Worm (Caenorhabditis elegans) whole organism, early embryonic: ENCODE measurements around the gene fbxc-24.
"Not testable (repeated sequence)": the region's sequence is repeated elsewhere in the genome, so short reads cannot be mapped to it uniquely, and the experiment has no call there.

Source experiments
- B0310.2 ChIP-seq: sonication (generic microtip); optimal IDR thresholded peaks from 2 replicates; lab custom pipeline; 2016; ENCODE audit warnings: mild to moderate bottlenecking, missing genetic modification characterization, missing compliant biosample characterization
- F13C5.2 ChIP-seq: sonication (generic microtip); optimal IDR thresholded peaks from 2 replicates; lab custom pipeline; 2017; ENCODE audit warnings: mild to moderate bottlenecking, missing genetic modification characterization, inconsistent platforms, missing compliant biosample characterization
- aly-1 ChIP-seq: sonication (generic microtip); optimal IDR thresholded peaks from 2 replicates; lab custom pipeline; 2016; ENCODE audit warnings: missing genetic modification characterization, missing compliant biosample characterization
- ama-1 ChIP-seq: fragments of 150-350 bp; optimal IDR thresholded peaks from 2 replicates; lab custom pipeline; 2014
- ceh-13 ChIP-seq: fragments of 200-800 bp; sonication (Bioruptor generic); optimal IDR thresholded peaks from 2 replicates; lab custom pipeline; 2018; ENCODE audit warnings: mild to moderate bottlenecking, missing genetic modification characterization, missing compliant biosample characterization
- ceh-36 ChIP-seq: sonication (generic microtip); optimal IDR thresholded peaks from 2 replicates; lab custom pipeline; 2016; ENCODE audit warnings: missing genetic modification characterization, inconsistent platforms, missing compliant biosample characterization
- ets-7 ChIP-seq: sonication (generic microtip); optimal IDR thresholded peaks from 2 replicates; lab custom pipeline; 2016; ENCODE audit warnings: missing genotype, missing genetic modification characterization, missing compliant biosample characterization
- flt-1 ChIP-seq: fragments of 200-800 bp; sonication (Bioruptor generic); IDR thresholded peaks from 2 replicates; pipeline ENCODE4 v1.3.6; 2022; ENCODE audit warnings: missing genetic modification characterization, missing compliant biosample characterization
- hmbx-1 ChIP-seq: sonication (generic microtip); optimal IDR thresholded peaks from 2 replicates; lab custom pipeline; 2016; ENCODE audit warnings: mild to moderate bottlenecking, missing genetic modification characterization, missing compliant biosample characterization
- hmg-4 ChIP-seq: fragments of 200-800 bp; sonication (Bioruptor generic); optimal IDR thresholded peaks from 2 replicates; lab custom pipeline; 2018; ENCODE audit warnings: mild to moderate bottlenecking, missing genetic modification characterization, missing compliant biosample characterization
- hnd-1 ChIP-seq: sonication (generic microtip); optimal IDR thresholded peaks from 2 replicates; lab custom pipeline; 2016; ENCODE audit warnings: missing genetic modification characterization, missing compliant biosample characterization
- pes-1 ChIP-seq: fragments of 200-800 bp; sonication (Bioruptor generic); IDR thresholded peaks from 2 replicates; pipeline ENCODE4 v1.3.6; 2022; ENCODE audit warnings: missing genetic modification reagents, missing genetic modification characterization, missing compliant biosample characterization
- scrt-1 ChIP-seq: fragments of 200-800 bp; sonication (Bioruptor generic); IDR thresholded peaks from 2 replicates; pipeline ENCODE4 v1.3.6; 2022; ENCODE audit warnings: missing genetic modification characterization, missing compliant biosample characterization
- sea-1 ChIP-seq: fragments of 200-800 bp; sonication (Bioruptor generic); conservative IDR thresholded peaks from 2 replicates; pipeline ENCODE4 v1.3.6; 2022; ENCODE audit warnings: missing genetic modification characterization, missing compliant biosample characterization
- tbx-11 ChIP-seq: fragments of 200-800 bp; sonication (Bioruptor generic); IDR thresholded peaks from 2 replicates; pipeline ENCODE4 v1.3.6; 2022; ENCODE audit warnings: missing genetic modification characterization, missing compliant biosample characterization
- tbx-37 ChIP-seq: fragments of 200-800 bp; sonication (Bioruptor generic); conservative IDR thresholded peaks from 2 replicates; pipeline ENCODE4 v1.3.6; 2022; ENCODE audit warnings: missing genetic modification reagents, missing genetic modification characterization, missing compliant biosample characterization
- tra-4 ChIP-seq: sonication (generic microtip); optimal IDR thresholded peaks from 2 replicates; lab custom pipeline; 2017; ENCODE audit warnings: missing genetic modification characterization, missing compliant biosample characterization

Gene fbxc-24

DNA sequence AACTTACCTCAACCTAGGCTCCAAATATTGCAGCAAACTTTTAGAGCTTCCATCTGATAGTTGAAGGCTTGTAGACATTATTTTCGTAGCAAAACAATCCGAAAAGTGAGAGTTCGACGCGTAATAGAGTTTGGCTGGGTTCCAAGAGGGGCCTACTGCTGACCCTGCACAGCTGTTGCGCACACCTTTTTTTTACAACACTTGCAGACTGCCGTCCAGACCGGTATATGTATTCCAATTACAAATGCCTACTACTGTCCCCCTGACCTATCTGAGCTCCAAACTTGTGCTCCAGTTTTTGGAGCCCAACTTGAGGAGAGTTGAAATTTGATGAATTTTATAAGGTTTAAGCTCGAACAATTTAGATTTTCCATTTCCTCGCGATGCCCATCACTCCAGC, at the start of gene fbxc-24, which contains the start of gene fbxc-27:
fbxc-24 (minus strand) TSS at position 101 of the 400 bp plus-strand sequence.
fbxc-27 (plus strand) TSS at position 216 of the 400 bp plus-strand sequence.
- TF ChIP-seq hmg-4 (GFP tag; lab: Kevin White, UChicago), result no peak
- no peak for TF ChIP-seq F13C5.2

DNA sequence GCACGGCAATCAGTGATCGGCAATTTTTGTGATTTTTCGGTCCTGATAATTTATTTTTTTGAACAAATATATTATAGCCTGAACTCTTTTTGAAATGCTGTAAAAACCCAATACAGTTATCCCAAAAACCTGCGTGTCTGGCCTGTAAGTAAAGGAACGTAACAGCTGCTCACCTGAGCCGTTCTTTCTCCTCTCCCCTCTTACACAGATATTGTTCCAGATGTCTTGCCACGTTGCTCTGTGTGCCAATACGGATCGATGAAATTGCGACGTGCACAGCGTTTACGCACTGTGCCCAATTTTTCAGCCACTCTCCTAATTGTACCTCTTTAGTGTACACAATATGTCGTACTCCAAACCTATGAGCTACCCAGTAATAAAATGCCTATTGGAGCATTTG, 49.2 kb upstream of the fbxc-24 start, which contains the start of gene sdz-4:
sdz-4 (plus strand) TSS at position 301 of the 400 bp plus-strand sequence.
- no peak for TF ChIP-seq scrt-1 (GFP tag; lab: Robert Waterston, UW)
- TF ChIP-seq aly-1 (tag; lab: Kevin White, UChicago), result no peak
- TF ChIP-seq B0310.2, result no peak
- TF ChIP-seq tbx-37, result no peak
- no peak for TF ChIP-seq F13C5.2
- TF ChIP-seq hnd-1 (tag; lab: Kevin White, UChicago), result no peak
- TF ChIP-seq tbx-11 (GFP tag; lab: Robert Waterston, UW), result no peak
- TF ChIP-seq hmg-4 (GFP tag; lab: Kevin White, UChicago), result no peak
- no peak for TF ChIP-seq sea-1 (GFP tag; lab: Robert Waterston, UW)

DNA sequence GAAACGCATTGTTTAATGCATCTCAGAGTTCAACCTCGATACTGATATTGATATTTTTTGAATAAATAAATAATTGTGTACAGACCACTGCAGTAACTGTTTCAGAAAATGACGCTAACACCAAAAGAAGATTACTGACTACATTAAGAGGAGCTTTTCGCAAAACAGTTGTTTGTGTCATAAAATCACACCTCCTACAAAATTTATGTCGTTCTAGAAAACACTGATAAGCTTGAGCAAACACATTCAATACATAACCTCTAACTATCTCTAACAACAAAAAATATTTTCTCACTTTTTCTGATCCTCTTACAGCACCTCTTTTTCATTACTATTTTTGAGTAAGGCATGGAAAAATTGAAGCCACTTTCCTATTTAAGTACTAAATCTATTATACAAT, 45.2 kb upstream of the fbxc-24 start, which contains the start of gene fbxc-7:
fbxc-7 (plus strand) TSS at position 301 of the 400 bp plus-strand sequence.
- not testable (repeated sequence) for TF ChIP-seq flt-1 (GFP tag; lab: Robert Waterston, UW); ceh-13 (GFP tag; lab: Kevin White, UChicago); tbx-11 (GFP tag; lab: Robert Waterston, UW)

DNA sequence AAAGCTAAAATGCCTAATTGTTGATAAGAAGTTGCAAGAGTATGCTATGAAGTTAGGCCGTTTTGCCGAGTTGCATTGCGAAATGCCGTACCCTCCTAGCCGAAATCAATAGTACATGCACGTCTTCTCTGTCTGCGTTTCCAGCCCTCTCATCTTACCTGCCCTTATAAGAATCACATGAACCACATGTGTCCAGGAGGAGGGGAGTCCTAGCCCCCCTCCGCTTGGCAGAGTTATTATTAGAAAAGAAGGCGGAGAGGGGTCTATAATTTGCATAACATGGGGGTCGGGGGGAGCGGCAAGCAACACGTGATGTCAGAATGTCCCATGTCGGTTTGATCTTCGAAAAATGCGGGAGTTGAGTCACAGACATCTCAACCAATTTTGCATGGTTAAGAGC, 43.6 kb upstream of the fbxc-24 start:
- TF ChIP-seq flt-1 (GFP tag; lab: Robert Waterston, UW) (no peak), ets-7 (tag; lab: Kevin White, UChicago) (no peak), hmg-4 (GFP tag; lab: Kevin White, UChicago) (no peak), hmbx-1 (tag; lab: Kevin White, UChicago) (no peak), tbx-11 (GFP tag; lab: Robert Waterston, UW) (no peak), tbx-37 (no peak), pes-1 (no peak), ceh-13 (GFP tag; lab: Kevin White, UChicago) (no peak), hnd-1 (tag; lab: Kevin White, UChicago) (no peak), tra-4 (no peak), ama-1 (lab: Kevin White, UChicago) (no peak), ceh-36 (tag; lab: Kevin White, UChicago) (no peak)

DNA sequence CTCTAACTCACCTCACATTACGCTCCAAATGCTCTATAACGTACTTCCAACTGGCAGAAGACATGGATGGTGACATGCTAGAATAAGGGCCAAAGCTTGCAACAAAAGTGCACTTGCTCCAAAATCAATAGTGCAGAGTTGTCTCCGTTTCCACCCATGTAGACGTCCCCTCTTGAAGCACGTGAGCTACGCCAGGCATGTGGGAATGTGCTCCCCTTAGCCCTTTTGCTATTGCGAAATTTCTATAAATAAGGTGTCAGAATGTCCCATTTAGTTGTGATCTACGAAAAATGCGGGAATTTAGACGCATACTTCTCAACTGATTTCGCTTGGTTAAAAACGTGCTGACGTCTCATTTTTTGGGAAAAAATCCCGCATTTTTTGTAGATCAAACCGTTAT, 40.9 kb upstream of the fbxc-24 start:
- TF ChIP-seq B0310.2 (no peak), tbx-37 (no peak), F13C5.2 (no peak), tbx-11 (GFP tag; lab: Robert Waterston, UW) (no peak), tra-4 (no peak), hmg-4 (GFP tag; lab: Kevin White, UChicago) (no peak), scrt-1 (GFP tag; lab: Robert Waterston, UW) (no peak), ceh-13 (GFP tag; lab: Kevin White, UChicago) (no peak), flt-1 (GFP tag; lab: Robert Waterston, UW) (no peak), hnd-1 (tag; lab: Kevin White, UChicago) (no peak), ceh-36 (tag; lab: Kevin White, UChicago) (no peak), sea-1 (GFP tag; lab: Robert Waterston, UW) (no peak), pes-1 (no peak), ama-1 (lab: Kevin White, UChicago) (no peak), ets-7 (tag; lab: Kevin White, UChicago) (no peak), hmbx-1 (tag; lab: Kevin White, UChicago) (no peak)

DNA sequence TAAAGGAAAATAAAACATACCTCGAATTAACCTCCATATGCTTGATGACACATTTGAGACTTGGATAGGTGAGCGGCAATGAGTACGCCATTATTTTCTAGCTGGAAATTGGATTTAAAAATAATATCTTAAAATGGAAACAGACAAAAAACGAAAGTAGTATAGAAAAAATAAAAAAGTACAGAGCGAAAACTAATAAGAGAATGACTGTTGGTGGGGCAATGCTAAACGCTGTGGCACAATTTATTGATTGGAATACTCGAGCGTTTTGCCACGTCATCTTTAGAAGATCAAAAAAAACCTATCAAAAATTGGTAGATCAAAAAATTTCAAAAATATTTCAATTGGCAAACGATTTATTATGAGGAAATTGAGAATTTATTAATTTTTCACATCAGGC, 38.6 kb upstream of the fbxc-24 start, which contains the start of gene fbxc-32:
fbxc-32 (minus strand) TSS at position 101 of the 400 bp plus-strand sequence.
- TF ChIP-seq sea-1 (GFP tag; lab: Robert Waterston, UW) (no peak), F13C5.2 (no peak), B0310.2 (no peak), aly-1 (tag; lab: Kevin White, UChicago) (no peak), hmg-4 (GFP tag; lab: Kevin White, UChicago) (no peak), tbx-11 (GFP tag; lab: Robert Waterston, UW) (no peak), ama-1 (lab: Kevin White, UChicago) (no peak), scrt-1 (GFP tag; lab: Robert Waterston, UW) (no peak), flt-1 (GFP tag; lab: Robert Waterston, UW) (no peak), ets-7 (tag; lab: Kevin White, UChicago) (no peak), ceh-13 (GFP tag; lab: Kevin White, UChicago) (no peak)

DNA sequence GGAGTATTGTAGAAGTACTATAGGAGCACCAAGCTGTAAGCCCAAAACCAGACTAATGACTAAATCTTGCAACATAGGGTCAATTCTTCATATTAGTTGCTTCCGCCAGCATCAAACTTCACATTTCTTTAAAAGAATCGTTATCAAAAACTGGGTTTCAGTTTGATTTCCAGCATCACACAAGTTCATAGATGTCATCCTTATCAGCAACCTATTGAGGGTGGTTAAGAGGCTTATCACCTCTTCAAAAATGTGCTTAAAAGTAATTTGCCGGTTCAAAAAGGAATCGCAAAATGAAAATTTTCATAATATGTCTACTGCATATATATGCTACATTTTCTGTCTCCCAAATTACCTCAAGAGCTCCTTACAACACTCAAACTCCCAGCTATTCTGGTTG, 34.3 kb upstream of the fbxc-24 start, which contains the start of gene clec-43:
clec-43 (plus strand) TSS at position 294 of the 400 bp plus-strand sequence.
- TF ChIP-seq pes-1 (no peak), tbx-37 (no peak), tra-4 (no peak), tbx-11 (GFP tag; lab: Robert Waterston, UW) (no peak), ceh-13 (GFP tag; lab: Kevin White, UChicago) (no peak), ets-7 (tag; lab: Kevin White, UChicago) (no peak), hnd-1 (tag; lab: Kevin White, UChicago) (no peak), ama-1 (lab: Kevin White, UChicago) (no peak), hmbx-1 (tag; lab: Kevin White, UChicago) (no peak)

DNA sequence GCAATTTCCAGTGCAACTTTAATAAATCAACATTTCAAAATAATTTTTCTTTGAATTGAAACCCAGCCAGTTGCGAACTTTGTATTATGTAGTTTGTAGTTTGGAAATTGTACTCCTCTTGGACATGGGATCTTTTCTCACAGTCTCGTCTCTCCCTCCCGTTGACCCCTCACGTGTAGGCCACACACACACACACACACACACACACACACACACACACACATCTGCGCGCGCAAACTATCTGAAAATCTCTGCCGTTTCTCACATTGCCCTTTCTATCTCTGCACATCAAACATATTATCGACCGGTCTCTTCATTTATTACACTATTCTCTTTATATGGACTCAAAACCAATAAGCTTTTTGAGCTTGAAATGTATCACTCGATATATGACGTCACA, 31.3 kb upstream of the fbxc-24 start, which contains the start of gene fbxc-36:
fbxc-36 (plus strand) TSS at position 205 of the 400 bp plus-strand sequence.
- TF ChIP-seq aly-1 (tag; lab: Kevin White, UChicago), result no peak
- no peak for TF ChIP-seq tra-4
- no peak for TF ChIP-seq pes-1
- TF ChIP-seq tbx-11 (GFP tag; lab: Robert Waterston, UW), result no peak
